Worm (Caenorhabditis elegans) whole organism, L3 larva: ENCODE results near the gene tig-2.

ENCODE experiments used
- egl-27 ChIP-seq: sonication (generic microtip); optimal IDR thresholded peaks from 4 replicates; lab custom pipeline; 2017; ENCODE audit warnings: missing biosample characterization, missing genetic modification reagents, missing genetic modification characterization
- lin-15B ChIP-seq: fragments of 150-350 bp; optimal IDR thresholded peaks from 2 replicates; lab custom pipeline; 2014; ENCODE audit warnings: missing biosample characterization, missing genetic modification characterization
- skn-1 ChIP-seq: fragments of 150-350 bp; optimal IDR thresholded peaks from 2 replicates; lab custom pipeline; 2014; ENCODE audit warnings: missing biosample characterization, missing genetic modification characterization
- unc-62 ChIP-seq: fragments of 150-350 bp; sonication (generic microtip); optimal IDR thresholded peaks from 4 replicates; lab custom pipeline; 2014; ENCODE audit warnings: missing biosample characterization, missing genetic modification reagents, missing genetic modification characterization

ce11 chrV:4731154-4731961 lies 1.4 kb upstream of the tig-2 start, which contains the start of gene F39G3.3:
- TF ChIP-seq egl-27 = no peak
- TF ChIP-seq unc-62 (GFP tag; lab: Kevin White, UChicago) = no peak
- TF ChIP-seq lin-15B (tag; lab: Kevin White, UChicago) = peak; percentile 11
- peak; percentile 52 for TF ChIP-seq skn-1 (tag; lab: Kevin White, UChicago)
